Worm (Caenorhabditis elegans) whole organism, young adult: ENCODE results near the gene cgef-1.

Experiments used
- B0336.3 ChIP-seq: fragments of 200-800 bp; sonication (Bioruptor generic); IDR thresholded peaks from 2 replicates; pipeline ENCODE4 v1.3.6; 2022; ENCODE audit warnings: missing genetic modification characterization, missing compliant biosample characterization
- C06A6.2 ChIP-seq: fragments of 200-800 bp; sonication (Bioruptor generic); conservative IDR thresholded peaks from 2 replicates; pipeline ENCODE4 v1.3.6; 2022; ENCODE audit warnings: missing genetic modification characterization, missing compliant biosample characterization
- D2030.7 ChIP-seq: fragments of 200-800 bp; sonication (Bioruptor generic); IDR thresholded peaks from 2 replicates; pipeline ENCODE4 v1.3.6; 2022; ENCODE audit warnings: missing genetic modification reagents, missing genetic modification characterization, missing compliant biosample characterization
- F10E7.11 ChIP-seq: sonication (generic microtip); optimal IDR thresholded peaks from 2 replicates; lab custom pipeline; 2017; ENCODE audit warnings: mild to moderate bottlenecking, missing genetic modification characterization, moderate library complexity, missing compliant biosample characterization
- F22D6.2 ChIP-seq: sonication (generic microtip); optimal IDR thresholded peaks from 2 replicates; lab custom pipeline; 2016; ENCODE audit warnings: mild to moderate bottlenecking, missing genetic modification characterization, missing compliant biosample characterization
- F23B12.7 ChIP-seq: sonication (generic microtip); optimal IDR thresholded peaks from 2 replicates; lab custom pipeline; 2017; ENCODE audit warnings: missing genetic modification characterization, mild to moderate bottlenecking, missing compliant biosample characterization, antibody characterized with exemption, moderate library complexity; ENCODE audit not compliant: insufficient read depth
- F33H1.4 ChIP-seq: fragments of 200-800 bp; sonication (Bioruptor generic); IDR thresholded peaks from 2 replicates; pipeline ENCODE4 v1.3.6; 2022; ENCODE audit warnings: missing genetic modification reagents, missing genetic modification characterization, missing compliant biosample characterization
- F37B4.10 ChIP-seq: fragments of 200-800 bp; sonication (Bioruptor generic); IDR thresholded peaks from 2 replicates; pipeline ENCODE4 v1.3.6; 2022; ENCODE audit warnings: missing genetic modification characterization, missing compliant biosample characterization
- K11D2.4 ChIP-seq: fragments of 200-800 bp; sonication (Bioruptor generic); IDR thresholded peaks from 2 replicates; pipeline ENCODE4 v1.3.6; 2022; ENCODE audit warnings: missing genetic modification reagents, missing genetic modification characterization, missing compliant biosample characterization
- Y95B8A.8 ChIP-seq: fragments of 200-800 bp; sonication (Bioruptor generic); IDR thresholded peaks from 2 replicates; pipeline ENCODE4 v1.3.6; 2022; ENCODE audit warnings: missing genetic modification reagents, missing genetic modification characterization, missing compliant biosample characterization
- akir-1 ChIP-seq: fragments of 200-800 bp; sonication (Bioruptor generic); optimal IDR thresholded peaks from 2 replicates; lab custom pipeline; 2018; ENCODE audit warnings: mild to moderate bottlenecking, missing genetic modification characterization, moderate library complexity, missing compliant biosample characterization
- aptf-2 ChIP-seq: fragments of 200-800 bp; sonication (Bioruptor generic); conservative IDR thresholded peaks from 2 replicates; pipeline ENCODE4 v1.3.6; 2022; ENCODE audit warnings: missing genetic modification reagents, missing genetic modification characterization, missing compliant biosample characterization
- attf-3 ChIP-seq: fragments of 200-800 bp; sonication (Bioruptor generic); conservative IDR thresholded peaks from 2 replicates; pipeline ENCODE4 v1.3.6; 2022; ENCODE audit warnings: missing genetic modification reagents, missing genetic modification characterization, missing compliant biosample characterization
- attf-5 ChIP-seq: fragments of 200-800 bp; sonication (Bioruptor generic); optimal IDR thresholded peaks from 2 replicates; lab custom pipeline; 2018; ENCODE audit warnings: mild to moderate bottlenecking, missing genetic modification characterization, missing compliant biosample characterization
- cebp-1 ChIP-seq, 2 experiments: fragments of 200-800 bp in 1 of 2; sonication (Bioruptor generic) in 1 of 2; sonication (generic microtip) in 1 of 2; IDR thresholded peaks in 1 of 2; optimal IDR thresholded peaks in 1 of 2; 2 replicates each; pipeline versions ENCODE4 v1.3.6 to Lab custom; 2017 to 2022; ENCODE audit warnings: missing compliant biosample characterization in 2 of 2, missing genetic modification characterization in 2 of 2, mild to moderate bottlenecking in 1 of 2, missing genetic modification reagents in 1 of 2, moderate library complexity in 1 of 2
- ceh-27 ChIP-seq: fragments of 200-800 bp; sonication (Bioruptor generic); optimal IDR thresholded peaks from 2 replicates; lab custom pipeline; 2018; ENCODE audit warnings: mild to moderate bottlenecking, missing genetic modification characterization, moderate library complexity, missing compliant biosample characterization
- ceh-40 ChIP-seq: fragments of 200-800 bp; sonication (Bioruptor generic); IDR thresholded peaks from 2 replicates; pipeline ENCODE4 v1.3.6; 2022; ENCODE audit warnings: missing genetic modification characterization, missing compliant biosample characterization
- dox-1 ChIP-seq: fragments of 200-800 bp; sonication (Bioruptor generic); IDR thresholded peaks from 2 replicates; pipeline ENCODE4 v1.3.6; 2022; ENCODE audit warnings: missing genetic modification reagents, missing genetic modification characterization, missing compliant biosample characterization
- efl-1 ChIP-seq: fragments of 150-350 bp; optimal IDR thresholded peaks from 2 replicates; lab custom pipeline; 2014; ENCODE audit warnings: missing biosample characterization, missing genetic modification reagents, missing genetic modification characterization
- fkh-3 ChIP-seq: sonication (generic microtip); optimal IDR thresholded peaks from 2 replicates; lab custom pipeline; 2016; ENCODE audit warnings: mild to moderate bottlenecking, missing genetic modification characterization, missing compliant biosample characterization
- hmg-20 ChIP-seq: fragments of 200-800 bp; sonication (Bioruptor generic); IDR thresholded peaks from 2 replicates; pipeline ENCODE4 v1.3.6; 2022; ENCODE audit warnings: missing genetic modification reagents, missing genetic modification characterization, missing compliant biosample characterization
- let-607 ChIP-seq, 2 experiments: fragments of 200-800 bp in 1 of 2; sonication (Bioruptor generic) in 1 of 2; sonication (generic microtip) in 1 of 2; optimal IDR thresholded peaks; 2 replicates each; lab custom pipeline; 2016 to 2018; ENCODE audit warnings: mild to moderate bottlenecking in 2 of 2, missing compliant biosample characterization in 2 of 2, missing genetic modification characterization in 2 of 2, moderate library complexity in 2 of 2, missing genotype in 1 of 2
- lin-26 ChIP-seq: fragments of 200-800 bp; sonication (Bioruptor generic); IDR thresholded peaks from 2 replicates; pipeline ENCODE4 v1.3.6; 2022; ENCODE audit warnings: missing genetic modification reagents, missing genetic modification characterization, missing compliant biosample characterization
- lin-35 ChIP-seq, 3 experiments: fragments of 150-350 bp in 2 of 3; sonication (generic microtip) in 1 of 3; optimal IDR thresholded peaks; 2 replicates each; lab custom pipeline; 2014 to 2018; ENCODE audit warnings: missing biosample characterization in 3 of 3, missing genetic modification characterization in 3 of 3, missing genetic modification reagents in 3 of 3
- lsy-27 ChIP-seq: sonication (generic microtip); optimal IDR thresholded peaks from 2 replicates; lab custom pipeline; 2017; ENCODE audit warnings: missing genetic modification characterization, mild to moderate bottlenecking, missing compliant biosample characterization, antibody characterized with exemption, missing genotype, borderline replicate concordance; ENCODE audit not compliant: insufficient read depth
- madf-6 ChIP-seq: fragments of 200-800 bp; sonication (Bioruptor generic); IDR thresholded peaks from 2 replicates; pipeline ENCODE4 v1.3.6; 2022; ENCODE audit warnings: missing genetic modification reagents, missing genetic modification characterization, missing compliant biosample characterization
- mes-4 ChIP-seq: sonication (generic microtip); optimal IDR thresholded peaks from 2 replicates; lab custom pipeline; 2016; ENCODE audit warnings: missing genotype, missing genetic modification characterization, missing compliant biosample characterization
- nhr-27 ChIP-seq: fragments of 200-800 bp; sonication (Bioruptor generic); optimal IDR thresholded peaks from 2 replicates; lab custom pipeline; 2018; ENCODE audit warnings: mild to moderate bottlenecking, missing genetic modification characterization, moderate library complexity, missing compliant biosample characterization
- rcor-1 ChIP-seq: fragments of 200-800 bp; sonication (Bioruptor generic); IDR thresholded peaks from 2 replicates; pipeline ENCODE4 v1.3.6; 2022; ENCODE audit warnings: missing genetic modification reagents, missing genetic modification characterization, missing compliant biosample characterization
- rec-8 ChIP-seq, 2 experiments: sonication (generic microtip); optimal IDR thresholded peaks; 2 replicates each; lab custom pipeline; 2016; ENCODE audit warnings: mild to moderate bottlenecking in 2 of 2, missing genetic modification characterization in 2 of 2, missing genetic modification reagents in 2 of 2, missing genotype in 2 of 2, missing biosample characterization in 1 of 2, missing compliant biosample characterization in 1 of 2, moderate library complexity in 1 of 2
- sea-2 ChIP-seq: fragments of 200-800 bp; sonication (Bioruptor generic); IDR thresholded peaks from 2 replicates; pipeline ENCODE4 v1.3.6; 2022; ENCODE audit warnings: missing genetic modification characterization, missing compliant biosample characterization
- snpc-1.3 ChIP-seq: sonication (generic microtip); optimal IDR thresholded peaks from 2 replicates; lab custom pipeline; 2017; ENCODE audit warnings: missing genetic modification characterization, mild to moderate bottlenecking, missing compliant biosample characterization, antibody characterized with exemption, moderate library complexity, missing genotype, missing genetic modification reagents; ENCODE audit not compliant: insufficient read depth
- snpc-3.4 ChIP-seq: sonication (generic microtip); optimal IDR thresholded peaks from 2 replicates; lab custom pipeline; 2017; ENCODE audit warnings: missing genetic modification characterization, mild to moderate bottlenecking, missing compliant biosample characterization, antibody characterized with exemption, moderate library complexity, missing genotype, missing genetic modification reagents
- snpc-4 ChIP-seq, 5 experiments: fragments of 150-350 bp in 1 of 5; sonication (generic microtip) in 4 of 5; optimal IDR thresholded peaks; 2 replicates each; lab custom pipeline; 2014 to 2018; ENCODE audit warnings: missing genetic modification characterization in 5 of 5, missing biosample characterization in 3 of 5, antibody characterized with exemption in 2 of 5, mild to moderate bottlenecking in 2 of 5, missing compliant biosample characterization in 2 of 5, missing genotype in 2 of 5, moderate library complexity in 2 of 5, missing genetic modification reagents in 1 of 5
- somi-1 ChIP-seq: fragments of 200-800 bp; sonication (Bioruptor generic); optimal IDR thresholded peaks from 2 replicates; lab custom pipeline; 2018; ENCODE audit warnings: mild to moderate bottlenecking, missing genetic modification characterization, missing compliant biosample characterization
- sptf-2 ChIP-seq: fragments of 200-800 bp; sonication (Bioruptor generic); optimal IDR thresholded peaks from 2 replicates; lab custom pipeline; 2018; ENCODE audit warnings: mild to moderate bottlenecking, missing genetic modification characterization, missing compliant biosample characterization
- tbx-9 ChIP-seq: sonication (generic microtip); optimal IDR thresholded peaks from 2 replicates; lab custom pipeline; 2016; ENCODE audit warnings: borderline replicate concordance, missing genetic modification characterization, inconsistent platforms, missing compliant biosample characterization
- zfh-2 ChIP-seq: fragments of 200-800 bp; sonication (Bioruptor generic); conservative IDR thresholded peaks from 2 replicates; pipeline ENCODE4 v1.3.6; 2022; ENCODE audit warnings: missing genetic modification reagents, missing genetic modification characterization, missing compliant biosample characterization
- ztf-25 ChIP-seq: fragments of 200-800 bp; sonication (Bioruptor generic); IDR thresholded peaks from 2 replicates; pipeline ENCODE4 v1.3.6; 2022; ENCODE audit warnings: missing genetic modification reagents, missing genetic modification characterization, missing compliant biosample characterization

cgef-1 gene

ce11 chrX:2793527-2793926 is 21.7 kb downstream of the cgef-1 start:
- TF ChIP-seq attf-5 (GFP tag; lab: Kevin White, UChicago) (no peak), tbx-9 (tag; lab: Kevin White, UChicago) (no peak), rcor-1 (GFP tag; lab: Robert Waterston, UW) (no peak), D2030.7 (GFP tag; lab: Robert Waterston, UW) (no peak), cebp-1 (GFP tag; IDR thresholded peaks at IDR 0.05; lab: Robert Waterston, UW) (no peak), cebp-1 (tag; optimal IDR thresholded peaks at IDR 0.05; lab: Kevin White, UChicago) (no peak), madf-6 (GFP tag; lab: Robert Waterston, UW) (peak; percentile 17; the same call in 1 of the 2 replicates), lsy-27 (no peak), efl-1 (GFP tag; lab: Kevin White, UChicago) (peak; percentile 18), K11D2.4 (GFP tag; lab: Robert Waterston, UW) (no peak), let-607 (tag; optimal IDR thresholded peaks at IDR 0.05; lab: Kevin White, UChicago) (no peak), snpc-1.3 (tag; lab: Kevin White, UChicago) (no peak), F33H1.4 (GFP tag; lab: Robert Waterston, UW) (no peak), rec-8 (tag; optimal IDR thresholded peaks at IDR 0.05; lab: Kevin White, UChicago) (no peak), nhr-27 (tag; lab: Kevin White, UChicago) (no peak), dox-1 (GFP tag; lab: Robert Waterston, UW) (0 out of 2 replicates have a peak, but pooled peaks have one; percentile 16), lin-35 (GFP tag; optimal IDR thresholded peaks at IDR 0.05; lab: Kevin White, UChicago) (no peak), F22D6.2 (no peak), lin-26 (GFP tag; lab: Robert Waterston, UW) (no peak), ceh-27 (no peak), F37B4.10 (GFP tag; lab: Robert Waterston, UW) (0 out of 2 replicates have a peak, but pooled peaks have one; percentile 69), C06A6.2 (no peak), attf-3 (no peak), akir-1 (GFP tag; lab: Kevin White, UChicago) (no peak), fkh-3 (tag; lab: Kevin White, UChicago) (no peak), zfh-2 (0 out of 2 replicates have a peak, but pooled peaks have one; percentile 37)

- no peak for TF ChIP-seq mes-4
- no peak for TF ChIP-seq aptf-2 (GFP tag; lab: Robert Waterston, UW)
- TF ChIP-seq dox-1 (GFP tag; lab: Robert Waterston, UW) = no peak
- no peak for TF ChIP-seq ceh-40 (GFP tag; lab: Robert Waterston, UW)
- no peak for TF ChIP-seq sea-2
- TF ChIP-seq somi-1 (GFP tag; lab: Kevin White, UChicago) = no peak
- TF ChIP-seq ztf-25 (GFP tag; lab: Robert Waterston, UW) = no peak
Observed at ce11 chrX:2794324-2794723, 22.5 kb downstream of the cgef-1 start.

ce11 chrX:2795054-2795453 is 23.2 kb downstream of the cgef-1 start:
- TF ChIP-seq snpc-3.4 (tag; lab: Kevin White, UChicago) = no peak
- no peak for TF ChIP-seq Y95B8A.8 (GFP tag; lab: Robert Waterston, UW)
- TF ChIP-seq D2030.7 (GFP tag; lab: Robert Waterston, UW) = no peak
- TF ChIP-seq lin-26 (GFP tag; lab: Robert Waterston, UW) = no peak
- TF ChIP-seq attf-5 (GFP tag; lab: Kevin White, UChicago) = no peak
- no peak for TF ChIP-seq hmg-20 (GFP tag; lab: Robert Waterston, UW)
- TF ChIP-seq F23B12.7 (tag; lab: Kevin White, UChicago) = no peak
- no peak for TF ChIP-seq sptf-2 (GFP tag; lab: Kevin White, UChicago)
- TF ChIP-seq B0336.3 (GFP tag; lab: Robert Waterston, UW) = no peak
- TF ChIP-seq F10E7.11 (tag; lab: Kevin White, UChicago) = no peak
- TF ChIP-seq snpc-4 (GFP tag; optimal IDR thresholded peaks at IDR 0.05; lab: Kevin White, UChicago) = no peak
- TF ChIP-seq snpc-4 (tag; optimal IDR thresholded peaks at IDR 0.05; lab: Kevin White, UChicago) = no peak
